Fruit fly (Drosophila melanogaster) whole organism, embryonic: ENCODE results near the gene CG13949.

Source experiments
- CG6813 ChIP-seq: fragments of 200-800 bp; sonication (Bioruptor generic); optimal IDR thresholded peaks from 2 replicates; lab custom pipeline; 2017; ENCODE audit warnings: missing biosample characterization, missing genetic modification characterization, mild to moderate bottlenecking, moderate library complexity, missing genetic modification reagents
- HLH54F ChIP-seq: fragments of 200-800 bp; sonication (Bioruptor generic); optimal IDR thresholded peaks from 3 replicates; lab custom pipeline; 2016; ENCODE audit warnings: missing biosample characterization, missing genetic modification characterization
- Sin3A ChIP-seq: fragments of >200 bp; optimal IDR thresholded peaks from 2 replicates; lab custom pipeline; 2018
- emc ChIP-seq: fragments of 200-800 bp; sonication (Bioruptor generic); optimal IDR thresholded peaks from 2 replicates; lab custom pipeline; 2016; ENCODE audit warnings: missing biosample characterization, missing genetic modification characterization
- sens-2 ChIP-seq: fragments of 200-800 bp; sonication (Bioruptor generic); IDR thresholded peaks from 2 replicates; pipeline ENCODE4 v1.3.6; 2022; ENCODE audit warnings: missing biosample characterization, missing genetic modification characterization

dm6 chr2L:869497-870040 is 14.4 kb downstream of the CG13949 start, which contains the start of gene dbe:
- TF ChIP-seq CG6813 (GFP tag; lab: Kevin White, UChicago) = no peak
- no peak for TF ChIP-seq HLH54F (GFP tag; lab: Kevin White, UChicago)
- no peak for TF ChIP-seq sens-2
- no peak for TF ChIP-seq Sin3A
- TF ChIP-seq emc (GFP tag; lab: Kevin White, UChicago) = no peak
